Fruit fly (Drosophila melanogaster) S2 (cell line): ENCODE results near the gene CG18404.

ENCODE experiments used
- CG8478 ChIP-seq: fragments of >200 bp; optimal IDR thresholded peaks from 2 replicates; lab custom pipeline; 2018
- CTCF ChIP-seq, 2 experiments: fragments of >200 bp; optimal IDR thresholded peaks; 2 replicates each; lab custom pipeline; 2018

- TF ChIP-seq CG8478 (lab: Kevin White, UChicago), result no peak
- no peak for TF ChIP-seq CTCF (optimal IDR thresholded peaks at IDR 0.05; lab: Kevin White, UChicago)
Measured at dm6 chr3R:30259561-30259960, 6.6 kb downstream of the CG18404 start.
